Worm (Caenorhabditis elegans) whole organism, L2 larva: ENCODE measurements around the gene hot-8.

Experiments used
- C34F6.9 ChIP-seq: fragments of 150-350 bp; optimal IDR thresholded peaks from 2 replicates; lab custom pipeline; 2014; ENCODE audit warnings: missing biosample characterization, missing genetic modification characterization
- F13H6.1 ChIP-seq: sonication (generic microtip); optimal IDR thresholded peaks from 2 replicates; lab custom pipeline; 2016; ENCODE audit warnings: missing genetic modification characterization, missing compliant biosample characterization
- R02D3.7 ChIP-seq: fragments of 150-350 bp; optimal IDR thresholded peaks from 2 replicates; lab custom pipeline; 2014; ENCODE audit warnings: missing biosample characterization, missing genetic modification characterization
- alr-1 ChIP-seq: fragments of 150-350 bp; optimal IDR thresholded peaks from 2 replicates; lab custom pipeline; 2014; ENCODE audit warnings: missing biosample characterization, missing genetic modification characterization
- aly-2 ChIP-seq: fragments of 150-350 bp; optimal IDR thresholded peaks from 2 replicates; lab custom pipeline; 2014; ENCODE audit warnings: missing biosample characterization, missing genetic modification characterization
- ama-1 ChIP-seq: fragments of 150-350 bp; optimal IDR thresholded peaks from 2 replicates; lab custom pipeline; 2018; ENCODE audit warnings: inconsistent platforms
- ceh-16 ChIP-seq: fragments of 150-350 bp; optimal IDR thresholded peaks from 2 replicates; lab custom pipeline; 2014; ENCODE audit warnings: missing biosample characterization, missing genetic modification characterization
- ceh-82 ChIP-seq: fragments of 150-350 bp; optimal IDR thresholded peaks from 2 replicates; lab custom pipeline; 2014; ENCODE audit warnings: missing biosample characterization, missing genetic modification characterization
- crh-2 ChIP-seq: sonication (generic microtip); optimal IDR thresholded peaks from 2 replicates; lab custom pipeline; 2017; ENCODE audit warnings: missing biosample characterization, missing genetic modification characterization
- dmd-4 ChIP-seq: sonication (generic microtip); optimal IDR thresholded peaks from 2 replicates; lab custom pipeline; 2017; ENCODE audit warnings: missing biosample characterization, missing genetic modification characterization
- egl-27 ChIP-seq: sonication (generic microtip); optimal IDR thresholded peaks from 3 replicates; lab custom pipeline; 2017; ENCODE audit warnings: missing biosample characterization, missing genetic modification reagents, missing genetic modification characterization
- elt-1 ChIP-seq: fragments of 150-350 bp; optimal IDR thresholded peaks from 2 replicates; lab custom pipeline; 2014; ENCODE audit warnings: missing biosample characterization, missing genetic modification characterization
- elt-3 ChIP-seq: sonication (generic microtip); optimal IDR thresholded peaks from 2 replicates; lab custom pipeline; 2017; ENCODE audit warnings: missing biosample characterization, missing genetic modification characterization
- fos-1 ChIP-seq: fragments of 150-350 bp; optimal IDR thresholded peaks from 2 replicates; lab custom pipeline; 2014; ENCODE audit warnings: missing biosample characterization, missing genetic modification characterization
- gmeb-1 ChIP-seq: fragments of 150-350 bp; optimal IDR thresholded peaks from 2 replicates; lab custom pipeline; 2014; ENCODE audit warnings: missing biosample characterization, missing genetic modification characterization
- lin-11 ChIP-seq: fragments of 150-350 bp; sonication (generic microtip); optimal IDR thresholded peaks from 2 replicates; lab custom pipeline; 2014; ENCODE audit warnings: missing biosample characterization, missing genetic modification characterization, inconsistent platforms, mixed read lengths
- lin-39 ChIP-seq: fragments of 150-350 bp; optimal IDR thresholded peaks from 2 replicates; lab custom pipeline; 2014; ENCODE audit warnings: missing biosample characterization, missing genetic modification reagents, missing genetic modification characterization
- lsy-2 ChIP-seq, 2 experiments: fragments of 150-350 bp in 1 of 2; sonication (generic microtip) in 1 of 2; optimal IDR thresholded peaks; 2 replicates each; lab custom pipeline; 2014 to 2017; ENCODE audit warnings: missing biosample characterization in 2 of 2, missing genetic modification characterization in 2 of 2
- mab-5 ChIP-seq: fragments of 150-350 bp; optimal IDR thresholded peaks from 2 replicates; lab custom pipeline; 2014; ENCODE audit warnings: missing biosample characterization, missing genetic modification characterization
- mbf-1 ChIP-seq: sonication (generic microtip); optimal IDR thresholded peaks from 2 replicates; lab custom pipeline; 2017; ENCODE audit warnings: missing biosample characterization, missing genetic modification characterization
- mdl-1 ChIP-seq, 2 experiments: fragments of 150-350 bp in 1 of 2; sonication (generic microtip) in 1 of 2; optimal IDR thresholded peaks; 2 replicates each; lab custom pipeline; 2017; ENCODE audit warnings: missing biosample characterization in 2 of 2, missing genetic modification characterization in 2 of 2
- nhr-10 ChIP-seq: sonication (generic microtip); optimal IDR thresholded peaks from 2 replicates; lab custom pipeline; 2017; ENCODE audit warnings: missing biosample characterization, missing genetic modification characterization
- nhr-11 ChIP-seq: fragments of 150-350 bp; optimal IDR thresholded peaks from 2 replicates; lab custom pipeline; 2014; ENCODE audit warnings: missing biosample characterization, missing genetic modification characterization
- nhr-12 ChIP-seq: fragments of 150-350 bp; optimal IDR thresholded peaks from 2 replicates; lab custom pipeline; 2014; ENCODE audit warnings: missing biosample characterization, missing genetic modification characterization
- nhr-21 ChIP-seq: fragments of 150-350 bp; optimal IDR thresholded peaks from 2 replicates; lab custom pipeline; 2014; ENCODE audit warnings: missing biosample characterization, missing genetic modification characterization
- nhr-23 ChIP-seq: fragments of 150-350 bp; optimal IDR thresholded peaks from 2 replicates; lab custom pipeline; 2014; ENCODE audit warnings: missing biosample characterization, missing genetic modification reagents, missing genetic modification characterization
- nhr-237 ChIP-seq: fragments of 150-350 bp; optimal IDR thresholded peaks from 2 replicates; lab custom pipeline; 2014; ENCODE audit warnings: missing biosample characterization, missing genetic modification characterization
- nhr-6 ChIP-seq: fragments of 150-350 bp; optimal IDR thresholded peaks from 2 replicates; lab custom pipeline; 2014; ENCODE audit warnings: missing biosample characterization, missing genetic modification characterization
- peb-1 ChIP-seq: fragments of 150-350 bp; optimal IDR thresholded peaks from 2 replicates; lab custom pipeline; 2014; ENCODE audit warnings: missing biosample characterization, missing genetic modification characterization
- sma-3 ChIP-seq: sonication (generic microtip); optimal IDR thresholded peaks from 2 replicates; lab custom pipeline; 2016; ENCODE audit warnings: missing genetic modification reagents, missing genetic modification characterization, missing compliant biosample characterization
- sma-9 ChIP-seq, 2 experiments: fragments of 150-350 bp in 1 of 2; sonication (generic microtip) in 1 of 2; optimal IDR thresholded peaks; 2 replicates each; lab custom pipeline; 2014 to 2016; ENCODE audit warnings: missing genetic modification characterization in 2 of 2, mild to moderate bottlenecking in 1 of 2, missing biosample characterization in 1 of 2, missing compliant biosample characterization in 1 of 2, missing genetic modification reagents in 1 of 2, moderate library complexity in 1 of 2
- snpc-4 ChIP-seq: fragments of 150-350 bp; optimal IDR thresholded peaks from 2 replicates; lab custom pipeline; 2014; ENCODE audit warnings: missing biosample characterization, missing genetic modification characterization
- unc-55 ChIP-seq: fragments of 150-350 bp; sonication (generic microtip); optimal IDR thresholded peaks from 3 replicates; lab custom pipeline; 2014; ENCODE audit warnings: missing biosample characterization, missing genetic modification reagents, missing genetic modification characterization
- unc-62 ChIP-seq: fragments of 150-350 bp; optimal IDR thresholded peaks from 2 replicates; lab custom pipeline; 2014; ENCODE audit warnings: missing biosample characterization, missing genetic modification reagents, missing genetic modification characterization
- ztf-11 ChIP-seq: sonication (generic microtip); optimal IDR thresholded peaks from 2 replicates; lab custom pipeline; 2017; ENCODE audit warnings: missing biosample characterization, missing genetic modification characterization
- ztf-4 ChIP-seq: fragments of 150-350 bp; optimal IDR thresholded peaks from 2 replicates; lab custom pipeline; 2014; ENCODE audit warnings: missing biosample characterization, missing genetic modification characterization

Gene hot-8

ce11 chrX:1206029-1206428, 25.9 kb downstream of the hot-8 start, which contains the start of gene T13G4.7:
Gene T13G4.7, minus strand, starts transcription at chrX:1206129.
- TF ChIP-seq ama-1 (lab: Kevin White, UChicago) (no peak), alr-1 (tag; lab: Kevin White, UChicago) (no peak), lsy-2 (tag; optimal IDR thresholded peaks at IDR 0.05; lab: Kevin White, UChicago) (no peak), ceh-16 (tag; lab: Kevin White, UChicago) (no peak), sma-9 (GFP tag; optimal IDR thresholded peaks at IDR 0.05; lab: Kevin White, UChicago) (no peak), sma-9 (tag; optimal IDR thresholded peaks at IDR 0.05; lab: Kevin White, UChicago) (no peak), lin-39 (tag; lab: Kevin White, UChicago) (no peak)

ce11 chrX:1207915-1208314, 27.8 kb downstream of the hot-8 start:
- TF ChIP-seq nhr-10 (tag; lab: Kevin White, UChicago) (no peak), lin-11 (tag; lab: Kevin White, UChicago) (no peak), nhr-12 (tag; lab: Kevin White, UChicago) (no peak), lin-39 (tag; lab: Kevin White, UChicago) (no peak), mab-5 (tag; lab: Kevin White, UChicago) (no peak), ztf-11 (no peak), nhr-21 (no peak), nhr-6 (tag; lab: Kevin White, UChicago) (no peak), unc-55 (GFP tag; lab: Kevin White, UChicago) (no peak), mbf-1 (tag; lab: Kevin White, UChicago) (no peak), fos-1 (tag; lab: Kevin White, UChicago) (no peak), peb-1 (no peak), nhr-23 (tag; lab: Kevin White, UChicago) (no peak), gmeb-1 (tag; lab: Kevin White, UChicago) (no peak), elt-3 (tag; lab: Kevin White, UChicago) (no peak), ceh-82 (tag; lab: Kevin White, UChicago) (no peak), unc-62 (GFP tag; lab: Kevin White, UChicago) (no peak), aly-2 (tag; lab: Kevin White, UChicago) (no peak), ztf-4 (no peak)

DNA sequence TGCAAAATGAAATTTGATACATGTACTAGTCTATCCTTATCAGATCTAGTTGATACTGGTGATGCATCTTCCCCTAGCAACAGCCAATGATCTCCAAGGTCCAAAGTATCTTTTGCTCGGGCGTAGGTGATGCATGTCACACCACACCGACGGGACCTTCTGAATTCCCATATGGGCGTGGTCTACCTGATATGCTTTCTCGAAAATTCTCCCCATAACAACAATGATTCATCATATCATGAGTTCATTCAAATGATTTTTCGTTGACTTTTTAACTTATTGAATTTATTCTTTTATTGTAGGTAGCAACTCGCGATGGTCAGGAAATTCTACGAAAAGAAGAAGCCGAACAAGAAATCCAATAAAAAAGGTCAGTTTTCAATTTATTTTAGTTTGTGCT, 29.0 kb downstream of the hot-8 start, which contains the start of gene C46H3.1:
Gene C46H3.1 (plus strand): TSS at position 301 of the 400 bp plus-strand sequence.
- TF ChIP-seq snpc-4 (tag; lab: Kevin White, UChicago) (no peak), unc-62 (GFP tag; lab: Kevin White, UChicago) (no peak), nhr-11 (tag; lab: Kevin White, UChicago) (no peak), nhr-23 (tag; lab: Kevin White, UChicago) (no peak), sma-3 (GFP tag; lab: Kevin White, UChicago) (no peak), mbf-1 (tag; lab: Kevin White, UChicago) (no peak), dmd-4 (no peak)

- TF ChIP-seq elt-1 (tag; lab: Kevin White, UChicago) (no peak), ama-1 (lab: Kevin White, UChicago) (no peak), dmd-4 (no peak), ceh-16 (tag; lab: Kevin White, UChicago) (no peak), nhr-10 (tag; lab: Kevin White, UChicago) (no peak), sma-3 (GFP tag; lab: Kevin White, UChicago) (no peak), R02D3.7 (tag; lab: Kevin White, UChicago) (no peak), lin-11 (tag; lab: Kevin White, UChicago) (no peak), F13H6.1 (tag; lab: Kevin White, UChicago) (no peak), fos-1 (tag; lab: Kevin White, UChicago) (no peak), alr-1 (tag; lab: Kevin White, UChicago) (no peak), mab-5 (tag; lab: Kevin White, UChicago) (no peak), crh-2 (tag; lab: Kevin White, UChicago) (no peak), C34F6.9 (no peak), nhr-237 (tag; lab: Kevin White, UChicago) (no peak), mdl-1 (tag; optimal IDR thresholded peaks at IDR 0.05; lab: Kevin White, UChicago) (no peak), egl-27 (no peak)
These were observed 33.1 kb downstream of the hot-8 start for ce11 chrX:1213136-1213535.
